Fruit fly (Drosophila melanogaster) whole organism, adult: ENCODE data around the gene CG4338.
A peak's percentile ranks its signal among the peaks of the same experiment; 100 is the strongest.

Experiments used
- CG11617 ChIP-seq: fragments of 200-800 bp; sonication (Bioruptor generic); optimal IDR thresholded peaks from 2 replicates; lab custom pipeline; 2017; ENCODE audit warnings: mild to moderate bottlenecking, missing biosample characterization, missing genetic modification reagents, missing genetic modification characterization
- CG12768 ChIP-seq: fragments of 200-800 bp; sonication (Bioruptor generic); optimal IDR thresholded peaks from 2 replicates; lab custom pipeline; 2017; ENCODE audit warnings: missing biosample characterization, missing genetic modification characterization, mild to moderate bottlenecking, moderate library complexity, missing genetic modification reagents
- CG5204 ChIP-seq: fragments of 200-800 bp; sonication (Bioruptor generic); optimal IDR thresholded peaks from 2 replicates; lab custom pipeline; 2016; ENCODE audit warnings: missing biosample characterization, missing genetic modification characterization
- CG7101 ChIP-seq: fragments of 200-800 bp; sonication (Bioruptor generic); optimal IDR thresholded peaks from 2 replicates; lab custom pipeline; 2018; ENCODE audit warnings: missing biosample characterization, mild to moderate bottlenecking, missing genetic modification characterization, moderate library complexity
- Clk ChIP-seq: fragments of 200-800 bp; sonication (Bioruptor generic); optimal IDR thresholded peaks from 2 replicates; lab custom pipeline; 2017; ENCODE audit warnings: missing biosample characterization, missing genetic modification characterization
- Crg-1 ChIP-seq: fragments of 200-800 bp; sonication (Bioruptor generic); optimal IDR thresholded peaks from 2 replicates; lab custom pipeline; 2016; ENCODE audit warnings: missing biosample characterization, missing genetic modification characterization
- Hr96 ChIP-seq: fragments of 200-800 bp; sonication (Bioruptor generic); optimal IDR thresholded peaks from 2 replicates; lab custom pipeline; 2016; ENCODE audit warnings: missing biosample characterization, missing genetic modification characterization
- bab1 ChIP-seq: fragments of 200-800 bp; sonication (Bioruptor generic); optimal IDR thresholded peaks from 3 replicates; lab custom pipeline; 2019; ENCODE audit warnings: missing biosample characterization, mild to moderate bottlenecking, missing genetic modification characterization, moderate library complexity
- cic ChIP-seq: fragments of 200-800 bp; sonication (Bioruptor generic); optimal IDR thresholded peaks from 2 replicates; lab custom pipeline; 2017; ENCODE audit warnings: missing biosample characterization, mild to moderate bottlenecking, missing genetic modification characterization, moderate library complexity
- pad ChIP-seq: fragments of 200-800 bp; sonication (Bioruptor generic); optimal IDR thresholded peaks from 3 replicates; lab custom pipeline; 2017; ENCODE audit warnings: missing biosample characterization, missing genetic modification characterization, mild to moderate bottlenecking, moderate library complexity, missing genetic modification reagents
- toe ChIP-seq: fragments of 200-800 bp; sonication (Bioruptor generic); optimal IDR thresholded peaks from 2 replicates; lab custom pipeline; 2016; ENCODE audit warnings: missing biosample characterization, missing genetic modification characterization

dm6 chr3R:15265406-15266040, 9.8 kb upstream of the CG4338 start, which contains the start of gene ATPsynO:
- TF ChIP-seq cic (no peak), CG12768 (no peak), Crg-1 (GFP tag; lab: Kevin White, UChicago) (peak; percentile 17), pad (no peak), bab1 (GFP tag; lab: Kevin White, UChicago) (peak; percentile 74), CG11617 (GFP tag; lab: Kevin White, UChicago) (peak; percentile 51), Clk (GFP tag; lab: Kevin White, UChicago) (no peak), CG5204 (GFP tag; lab: Kevin White, UChicago) (no peak), Hr96 (GFP tag; lab: Kevin White, UChicago) (no peak), CG7101 (tag; lab: Kevin White, UChicago) (peak; percentile 46), toe (no peak)
